Worm (Caenorhabditis elegans): ENCODE measurements around the gene C49F8.3.

ce11 chrX:13435790-13436472, 48.6 kb upstream of the C49F8.3 start, which contains the start of gene jmjd-3.3:
- TF ChIP-seq hmbx-1 (tag; optimal IDR thresholded peaks at IDR 0.05): no peak
- TF ChIP-seq tbx-11 (GFP tag; IDR thresholded peaks at IDR 0.05): no peak
- TF ChIP-seq ama-1 (optimal IDR thresholded peaks at IDR 0.05): no peak
- TF ChIP-seq tbx-37 (GFP tag; conservative IDR thresholded peaks at IDR 0.05): no peak
- TF ChIP-seq ets-7 (tag; optimal IDR thresholded peaks at IDR 0.05): no peak
- no peak for TF ChIP-seq hmg-4 (GFP tag; optimal IDR thresholded peaks at IDR 0.05)
- TF ChIP-seq flt-1 (GFP tag; IDR thresholded peaks at IDR 0.05): no peak
- no peak for TF ChIP-seq sea-1 (GFP tag; conservative IDR thresholded peaks at IDR 0.05)

All from whole organism, early embryonic.